Worm (Caenorhabditis elegans) whole organism, midembryonic: ENCODE results near the gene ZC487.2.

Experiments
- T22C8.4 ChIP-seq: fragments of 200-800 bp; sonication (Bioruptor generic); IDR thresholded peaks from 2 replicates; pipeline ENCODE4 v1.3.6; 2022; ENCODE audit warnings: missing genetic modification characterization, missing compliant biosample characterization
- cog-1 ChIP-seq: sonication (generic microtip); optimal IDR thresholded peaks from 2 replicates; lab custom pipeline; 2016; ENCODE audit warnings: missing genetic modification characterization, missing compliant biosample characterization
- flt-1 ChIP-seq: fragments of 200-800 bp; sonication (Bioruptor generic); IDR thresholded peaks from 2 replicates; pipeline ENCODE4 v1.3.6; 2022; ENCODE audit warnings: missing genetic modification characterization, missing compliant biosample characterization
- klf-2 ChIP-seq: fragments of 200-800 bp; sonication (Bioruptor generic); conservative IDR thresholded peaks from 2 replicates; pipeline ENCODE4 v1.3.6; 2022; ENCODE audit warnings: missing genetic modification reagents, missing genetic modification characterization, missing compliant biosample characterization
- ref-1 ChIP-seq: fragments of 200-800 bp; sonication (Bioruptor generic); conservative IDR thresholded peaks from 2 replicates; pipeline ENCODE4 v1.3.6; 2022; ENCODE audit warnings: missing genetic modification reagents, missing genetic modification characterization, missing compliant biosample characterization
- tab-1 ChIP-seq: fragments of 200-800 bp; sonication (Bioruptor generic); IDR thresholded peaks from 2 replicates; pipeline ENCODE4 v1.3.6; 2022; ENCODE audit warnings: missing genetic modification characterization, missing compliant biosample characterization
- ztf-23 ChIP-seq: fragments of 200-800 bp; sonication (Bioruptor generic); IDR thresholded peaks from 2 replicates; pipeline ENCODE4 v1.3.6; 2022; ENCODE audit warnings: missing genetic modification reagents, missing genetic modification characterization, missing compliant biosample characterization
- ztf-29 ChIP-seq: fragments of 200-800 bp; sonication (Bioruptor generic); IDR thresholded peaks from 2 replicates; pipeline ENCODE4 v1.3.6; 2022; ENCODE audit warnings: missing genetic modification reagents, missing genetic modification characterization, missing compliant biosample characterization

DNA sequence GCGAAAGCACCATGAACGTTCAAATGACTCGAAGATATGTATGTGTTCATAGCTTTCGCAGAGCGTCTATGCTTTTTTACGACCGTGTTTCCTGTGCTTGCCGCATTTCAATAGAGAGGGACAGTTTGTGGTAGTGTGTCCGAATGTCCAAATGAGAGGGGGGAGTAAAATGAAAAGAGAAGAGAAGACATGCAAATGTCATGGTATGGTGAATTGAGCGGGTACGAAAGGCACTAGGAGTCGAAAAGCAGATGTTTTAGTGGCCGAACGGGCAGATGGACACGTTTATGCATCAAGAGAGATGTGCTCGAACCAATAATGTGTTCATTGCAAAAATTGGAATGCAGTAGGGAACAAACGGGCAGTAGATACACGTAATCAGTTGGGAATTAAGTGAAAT is 36.8 kb downstream of the ZC487.2 start:
- TF ChIP-seq ztf-23 (no peak), klf-2 (GFP tag; lab: Robert Waterston, UW) (no peak), cog-1 (tag; lab: Kevin White, UChicago) (no peak), flt-1 (GFP tag; lab: Robert Waterston, UW) (no peak), ztf-29 (GFP tag; lab: Robert Waterston, UW) (no peak), T22C8.4 (no peak), ref-1 (GFP tag; lab: Robert Waterston, UW) (no peak), tab-1 (no peak)
